Worm (Caenorhabditis elegans): ENCODE results near the gene math-8.

The math-8 gene

DNA sequence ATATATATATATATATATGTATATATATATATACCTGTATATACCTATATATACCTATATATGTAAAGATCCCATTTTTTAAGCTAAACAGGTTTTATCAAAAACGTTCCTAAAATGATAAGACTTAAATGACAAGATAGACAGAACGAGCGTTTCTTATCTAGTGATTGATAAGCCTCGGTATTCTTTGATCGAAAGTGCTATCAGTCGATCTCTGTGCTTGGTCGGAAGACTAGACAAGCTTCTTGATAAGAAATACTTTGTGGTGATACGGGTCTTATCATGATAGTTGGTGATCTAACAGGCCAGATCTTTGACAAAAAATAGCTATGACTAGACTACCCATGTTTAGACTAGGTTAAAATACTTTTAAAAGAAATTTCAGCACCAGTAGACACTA lies 37.3 kb downstream of the math-8 start (continued):
- TF ChIP-seq ceh-88 (GFP tag; IDR thresholded peaks at IDR 0.05) (no peak), egl-27 (tag; optimal IDR thresholded peaks at IDR 0.05) (no peak), dpl-1 (GFP tag; optimal IDR thresholded peaks at IDR 0.05) (no peak), unc-86 (tag; optimal IDR thresholded peaks at IDR 0.05) (no peak), unc-62 (GFP tag; optimal IDR thresholded peaks at IDR 0.05) (no peak), nhr-84 (tag; optimal IDR thresholded peaks at IDR 0.05) (no peak), nhr-11 (tag; optimal IDR thresholded peaks at IDR 0.05) (no peak), nhr-90 (tag; optimal IDR thresholded peaks at IDR 0.05; ENCODE audit: poor library complexity) (peak; percentile 48), ztf-4 (tag; optimal IDR thresholded peaks at IDR 0.05) (no peak), nhr-237 (tag; optimal IDR thresholded peaks at IDR 0.05) (no peak), isw-1 (GFP tag; IDR thresholded peaks at IDR 0.05) (no peak), mab-9 (GFP tag; IDR thresholded peaks at IDR 0.05) (no peak), nhr-85 (tag) (no peak), lin-39 (tag; optimal IDR thresholded peaks at IDR 0.05) (no peak), C04F5.9 (tag; optimal IDR thresholded peaks at IDR 0.05) (no peak), F16B12.6 (tag; optimal IDR thresholded peaks at IDR 0.05) (no peak), xbp-1 (tag; optimal IDR thresholded peaks at IDR 0.05) (no peak), fkh-8 (tag; optimal IDR thresholded peaks at IDR 0.05) (no peak), ceh-8 (GFP tag; optimal IDR thresholded peaks at IDR 0.05) (no peak), egl-13 (tag; optimal IDR thresholded peaks at IDR 0.05) (no peak), ceh-63 (GFP tag; optimal IDR thresholded peaks at IDR 0.05) (no peak), grh-1 (GFP tag; IDR thresholded peaks at IDR 0.05) (no peak), mdl-1 (tag; optimal IDR thresholded peaks at IDR 0.05) (peak in 1 of 2 experiments; percentile 7), dsc-1 (tag; optimal IDR thresholded peaks at IDR 0.05) (no peak), lsy-2 (tag; optimal IDR thresholded peaks at IDR 0.05) (peak in 1 of 2 experiments; percentile 34), nhr-71 (tag; optimal IDR thresholded peaks at IDR 0.05) (no peak), lir-3 (tag; optimal IDR thresholded peaks at IDR 0.05; ENCODE audit: poor library complexity) (no peak), lin-14 (GFP tag; optimal IDR thresholded peaks at IDR 0.05) (peak; percentile 68), aha-1 (tag; optimal IDR thresholded peaks at IDR 0.05) (no peak), swsn-7 (tag; optimal IDR thresholded peaks at IDR 0.05) (no peak), elt-2 (tag; optimal IDR thresholded peaks at IDR 0.05) (peak; percentile 100), alr-1 (tag; optimal IDR thresholded peaks at IDR 0.05; ENCODE audit: borderline replicate concordance) (no peak), nhr-20 (tag; optimal IDR thresholded peaks at IDR 0.05) (peak; percentile 58), rnt-1 (tag; optimal IDR thresholded peaks at IDR 0.05) (no peak), Y116A8C.19 (tag; optimal IDR thresholded peaks at IDR 0.05; ENCODE audit: borderline replicate concordance) (no peak), fos-1 (tag; optimal IDR thresholded peaks at IDR 0.05) (no peak), lin-13 (GFP tag; optimal IDR thresholded peaks at IDR 0.05) (no peak), aly-2 (tag; optimal IDR thresholded peaks at IDR 0.05) (no peak), sptf-1 (tag; optimal IDR thresholded peaks at IDR 0.05) (no peak), nhr-28 (tag; optimal IDR thresholded peaks at IDR 0.05) (no peak), irx-1 (tag; optimal IDR thresholded peaks at IDR 0.05) (no peak), nhr-47 (tag; optimal IDR thresholded peaks at IDR 0.05) (no peak), snpc-4 (tag; optimal IDR thresholded peaks at IDR 0.05) (no peak), vab-15 (tag; optimal IDR thresholded peaks at IDR 0.05) (no peak), snu-23 (GFP tag; optimal IDR thresholded peaks at IDR 0.05) (no peak), pag-3 (tag; optimal IDR thresholded peaks at IDR 0.05; ENCODE audit: borderline replicate concordance, insufficient read depth) (no peak), ces-1 (GFP tag; optimal IDR thresholded peaks at IDR 0.05) (no peak), skn-1 (tag; optimal IDR thresholded peaks at IDR 0.05) (no peak), fkh-4 (tag; optimal IDR thresholded peaks at IDR 0.05; ENCODE audit: borderline replicate concordance) (no peak)

Data from whole organism, L1 larva.